Worm (Caenorhabditis elegans): ENCODE measurements around the gene T04C12.11.

T04C12.11 gene

DNA sequence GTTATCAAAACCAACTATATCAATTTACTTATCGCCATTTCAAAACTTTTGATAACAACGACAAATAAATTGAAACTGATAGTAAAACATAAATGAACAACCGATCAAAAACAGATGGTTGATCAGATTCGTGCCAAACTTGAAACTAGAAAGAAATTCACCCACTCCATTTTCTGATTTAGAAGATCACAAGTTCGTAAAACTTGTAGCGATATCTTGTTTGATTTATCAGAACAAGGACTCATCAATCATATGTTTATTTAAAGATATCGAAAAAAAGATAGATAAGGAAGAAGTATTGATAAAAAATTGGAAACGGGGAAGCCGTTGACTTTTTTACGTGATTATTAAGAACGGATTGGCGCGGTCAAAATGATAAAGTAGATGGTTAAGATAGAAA lies 27.0 kb upstream of the T04C12.11 start (continued):
- peak; percentile 61 for TF ChIP-seq nhr-28 (tag; optimal IDR thresholded peaks at IDR 0.05)
- TF ChIP-seq ZK546.5 (tag; optimal IDR thresholded peaks at IDR 0.05), result no peak
- peak; percentile 73 for TF ChIP-seq cey-2 (tag; optimal IDR thresholded peaks at IDR 0.05; ENCODE audit: borderline replicate concordance, insufficient read depth)
- TF ChIP-seq ztf-7 (tag; optimal IDR thresholded peaks at IDR 0.05), result no peak
- TF ChIP-seq php-3 (GFP tag; IDR thresholded peaks at IDR 0.05), result peak; percentile 33; the same call in 1 of the 2 replicates
- no peak for TF ChIP-seq F44E2.7 (GFP tag; IDR thresholded peaks at IDR 0.05)
- no peak for TF ChIP-seq hmg-1.1 (GFP tag; IDR thresholded peaks at IDR 0.05)
- TF ChIP-seq lin-39 (tag; optimal IDR thresholded peaks at IDR 0.05), result no peak
- peak; percentile 74 for TF ChIP-seq tra-1 (GFP tag; IDR thresholded peaks at IDR 0.05)

ce11 chrV:11083691-11084090 lies 23.6 kb upstream of the T04C12.11 start:
- TF ChIP-seq unc-130 (GFP tag; optimal IDR thresholded peaks at IDR 0.05) (no peak), ceh-44 (GFP tag; IDR thresholded peaks at IDR 0.05) (no peak), set-16 (GFP tag; IDR thresholded peaks at IDR 0.05) (no peak), attf-4 (tag; optimal IDR thresholded peaks at IDR 0.05) (no peak), zfp-3 (GFP tag; conservative IDR thresholded peaks at IDR 0.05) (no peak), Y48G9A.11 (GFP tag; IDR thresholded peaks at IDR 0.05) (no peak), Y105C5A.15 (GFP tag; IDR thresholded peaks at IDR 0.05) (no peak), tra-1 (GFP tag; IDR thresholded peaks at IDR 0.05) (no peak), skn-1 (tag; optimal IDR thresholded peaks at IDR 0.05) (no peak), nhr-76 (tag; optimal IDR thresholded peaks at IDR 0.05) (no peak), ama-1 (optimal IDR thresholded peaks at IDR 0.05) (no peak), daf-8 (GFP tag; IDR thresholded peaks at IDR 0.05) (no peak), lin-1 (GFP tag; IDR thresholded peaks at IDR 0.05) (no peak), ztf-11 (tag; optimal IDR thresholded peaks at IDR 0.05) (no peak), mxl-3 (GFP tag; optimal IDR thresholded peaks at IDR 0.05) (peak; percentile 55), nhr-111 (GFP tag; optimal IDR thresholded peaks at IDR 0.05) (no peak), ctbp-1 (GFP tag; IDR thresholded peaks at IDR 0.05) (no peak), T26A8.4 (GFP tag; IDR thresholded peaks at IDR 0.05) (no peak), lin-29 (GFP tag; IDR thresholded peaks at IDR 0.05) (no peak), nhr-6 (tag; optimal IDR thresholded peaks at IDR 0.05) (no peak), snpc-4 (tag; optimal IDR thresholded peaks at IDR 0.05) (no peak), sdz-12 (GFP tag; optimal IDR thresholded peaks at IDR 0.05) (no peak), nhr-11 (tag; optimal IDR thresholded peaks at IDR 0.05) (peak; percentile 66), zip-2 (tag; optimal IDR thresholded peaks at IDR 0.05) (no peak), unc-62 (GFP tag; optimal IDR thresholded peaks at IDR 0.05 in 1 of 2) (peak in 1 of 2 experiments; percentile 45), unc-62 (tag; optimal IDR thresholded peaks at IDR 0.05) (no peak), rbr-2 (tag; optimal IDR thresholded peaks at IDR 0.05) (no peak), T20F7.1 (GFP tag; optimal IDR thresholded peaks at IDR 0.05) (no peak), php-3 (GFP tag; IDR thresholded peaks at IDR 0.05) (no peak), mdt-29 (GFP tag; IDR thresholded peaks at IDR 0.05) (no peak), jun-1 (tag; optimal IDR thresholded peaks at IDR 0.05) (no peak), ztf-7 (tag; optimal IDR thresholded peaks at IDR 0.05) (no peak), saeg-2 (GFP tag; IDR thresholded peaks at IDR 0.05) (no peak), F37D6.2 (tag; optimal IDR thresholded peaks at IDR 0.05) (no peak), nhr-41 (GFP tag; IDR thresholded peaks at IDR 0.05) (no peak), mdl-1 (tag; optimal IDR thresholded peaks at IDR 0.05) (peak in 1 of 2 experiments; percentile 20), pqm-1 (tag; optimal IDR thresholded peaks at IDR 0.05) (no peak), fkh-10 (GFP tag; optimal IDR thresholded peaks at IDR 0.05) (no peak), hlh-11 (tag; optimal IDR thresholded peaks at IDR 0.05) (peak; percentile 43), ceh-32 (tag; optimal IDR thresholded peaks at IDR 0.05; ENCODE audit: poor library complexity) (no peak), vab-7 (GFP tag; IDR thresholded peaks at IDR 0.05) (no peak), dmd-6 (GFP tag; IDR thresholded peaks at IDR 0.05) (no peak), daf-16 (GFP tag; optimal IDR thresholded peaks at IDR 0.05) (no peak), daf-16 (tag; optimal IDR thresholded peaks at IDR 0.05) (no peak), Y5F2A.4 (GFP tag; optimal IDR thresholded peaks at IDR 0.05) (no peak), R02D3.7 (tag; optimal IDR thresholded peaks at IDR 0.05) (no peak)

Measured in whole organism, L4 larva.